Worm (Caenorhabditis elegans): ENCODE results near the gene unc-130.

DNA sequence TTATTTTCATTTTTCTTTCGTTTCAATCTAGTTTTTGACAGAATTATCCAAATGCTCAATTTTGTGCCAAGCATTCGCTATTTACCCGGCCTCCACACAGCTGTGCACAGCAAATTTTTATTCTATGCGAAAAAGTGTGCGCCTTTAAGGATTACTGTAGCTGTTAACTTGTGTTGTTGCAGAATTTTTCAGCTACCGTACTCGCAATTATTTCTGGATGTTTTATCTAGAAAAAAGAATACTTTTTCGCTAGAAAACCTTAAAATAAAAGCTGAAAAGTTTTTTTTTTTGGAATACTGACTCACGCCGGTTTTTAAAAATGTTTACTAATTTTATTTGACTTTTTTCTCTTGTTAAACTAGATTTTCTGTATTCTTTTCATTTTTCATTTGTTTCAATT, 40.3 kb upstream of the unc-130 start:
- TF ChIP-seq ztf-4 (tag; optimal IDR thresholded peaks at IDR 0.05) (no peak), unc-39 (tag; optimal IDR thresholded peaks at IDR 0.05) (no peak), jun-1 (tag; optimal IDR thresholded peaks at IDR 0.05) (no peak), nhr-237 (tag; optimal IDR thresholded peaks at IDR 0.05) (no peak), nhr-25 (tag; optimal IDR thresholded peaks at IDR 0.05) (no peak), snpc-4 (tag; optimal IDR thresholded peaks at IDR 0.05) (no peak), unc-62 (GFP tag; optimal IDR thresholded peaks at IDR 0.05) (no peak), R02D3.7 (tag; optimal IDR thresholded peaks at IDR 0.05) (no peak), nhr-77 (tag; optimal IDR thresholded peaks at IDR 0.05) (no peak), lin-15B (tag; optimal IDR thresholded peaks at IDR 0.05) (no peak), nhr-76 (tag; optimal IDR thresholded peaks at IDR 0.05) (no peak)

Data from whole organism, L3 larva.